Fruit fly (Drosophila melanogaster) whole organism, embryonic: ENCODE measurements around the gene LPCAT.

Experiments used
- CG10267 ChIP-seq: fragments of 200-800 bp; sonication (Bioruptor generic); optimal IDR thresholded peaks from 2 replicates; lab custom pipeline; 2018; ENCODE audit warnings: missing biosample characterization, mild to moderate bottlenecking, missing genetic modification characterization, moderate library complexity
- CG10979 ChIP-seq: fragments of 200-800 bp; sonication (Bioruptor generic); optimal IDR thresholded peaks from 2 replicates; lab custom pipeline; 2018; ENCODE audit warnings: missing biosample characterization, mild to moderate bottlenecking, missing genetic modification characterization, moderate library complexity
- CG11398 ChIP-seq: fragments of 200-800 bp; sonication (Bioruptor generic); optimal IDR thresholded peaks from 2 replicates; lab custom pipeline; 2016; ENCODE audit warnings: missing biosample characterization, missing genetic modification characterization
- CG1233 ChIP-seq: fragments of 200-800 bp; sonication (Bioruptor generic); optimal IDR thresholded peaks from 4 replicates; lab custom pipeline; 2018; ENCODE audit warnings: missing biosample characterization, mild to moderate bottlenecking, missing genetic modification characterization
- CG16779 ChIP-seq: fragments of 200-800 bp; sonication (Bioruptor generic); IDR thresholded peaks from 2 replicates; pipeline ENCODE4 v1.3.6; 2022; ENCODE audit warnings: missing biosample characterization, missing genetic modification characterization
- CG18262 ChIP-seq: fragments of 200-800 bp; optimal IDR thresholded peaks from 3 replicates; lab custom pipeline; 2019; ENCODE audit warnings: missing biosample characterization, mild to moderate bottlenecking, missing genetic modification characterization, moderate library complexity
- CG2712 ChIP-seq: fragments of 200-800 bp; optimal IDR thresholded peaks from 3 replicates; lab custom pipeline; 2019; ENCODE audit warnings: missing biosample characterization, mild to moderate bottlenecking, missing genetic modification characterization, moderate library complexity
- CG30403 ChIP-seq: fragments of 200-800 bp; sonication (Bioruptor generic); optimal IDR thresholded peaks from 3 replicates; lab custom pipeline; 2016; ENCODE audit warnings: missing biosample characterization, missing genetic modification characterization
- CG3065 ChIP-seq: fragments of 200-800 bp; sonication (Bioruptor generic); optimal IDR thresholded peaks from 2 replicates; lab custom pipeline; 2016; ENCODE audit warnings: missing biosample characterization, missing genetic modification characterization
- CG31388 ChIP-seq: fragments of 200-800 bp; sonication (Bioruptor generic); optimal IDR thresholded peaks from 2 replicates; lab custom pipeline; 2016; ENCODE audit warnings: missing biosample characterization, missing genetic modification characterization
- CG3995 ChIP-seq: fragments of 200-800 bp; sonication (Bioruptor generic); optimal IDR thresholded peaks from 3 replicates; lab custom pipeline; 2016; ENCODE audit warnings: missing biosample characterization, missing genetic modification characterization
- CG6689 ChIP-seq: fragments of 200-800 bp; sonication (Bioruptor generic); IDR thresholded peaks from 2 replicates; pipeline ENCODE4 v1.3.6; 2022; ENCODE audit warnings: missing biosample characterization, missing genetic modification characterization
- CG7372 ChIP-seq: fragments of 200-800 bp; sonication (Bioruptor generic); IDR thresholded peaks from 2 replicates; pipeline ENCODE4 v1.3.6; 2022; ENCODE audit warnings: missing biosample characterization, missing genetic modification characterization
- CG7839 ChIP-seq: fragments of 200-800 bp; sonication (Bioruptor generic); optimal IDR thresholded peaks from 3 replicates; lab custom pipeline; 2018; ENCODE audit warnings: missing biosample characterization, mild to moderate bottlenecking, missing genetic modification characterization, moderate library complexity
- CG7928 ChIP-seq: fragments of 200-800 bp; sonication (Bioruptor generic); optimal IDR thresholded peaks from 2 replicates; lab custom pipeline; 2017; ENCODE audit warnings: missing biosample characterization, mild to moderate bottlenecking, missing genetic modification characterization
- CrebB ChIP-seq: fragments of 200-800 bp; sonication (Bioruptor generic); optimal IDR thresholded peaks from 3 replicates; lab custom pipeline; 2018; ENCODE audit warnings: missing biosample characterization, mild to moderate bottlenecking, missing genetic modification characterization
- Dbx ChIP-seq: fragments of 200-800 bp; sonication (Bioruptor generic); IDR thresholded peaks from 3 replicates; pipeline ENCODE4 v1.3.6; 2022; ENCODE audit warnings: missing biosample characterization, missing genetic modification characterization
- Dip2 ChIP-seq: fragments of 200-800 bp; sonication (Bioruptor generic); IDR thresholded peaks from 2 replicates; pipeline ENCODE4 v1.3.6; 2022; ENCODE audit warnings: missing biosample characterization, missing genetic modification characterization
- E2f1 ChIP-seq: fragments of 200-800 bp; sonication (Bioruptor generic); IDR thresholded peaks from 2 replicates; pipeline ENCODE4 v1.3.6; 2022; ENCODE audit warnings: missing biosample characterization, missing genetic modification characterization
- HHEX ChIP-seq: fragments of 200-800 bp; sonication (Bioruptor generic); optimal IDR thresholded peaks from 3 replicates; lab custom pipeline; 2017; ENCODE audit warnings: missing biosample characterization, mild to moderate bottlenecking, missing genetic modification characterization, missing genetic modification reagents
- Lpt ChIP-seq: fragments of >200 bp; optimal IDR thresholded peaks from 2 replicates; lab custom pipeline; 2018; ENCODE audit warnings: missing biosample characterization, missing genetic modification characterization
- MTF-1 ChIP-seq: fragments of 200-800 bp; sonication (Bioruptor generic); optimal IDR thresholded peaks from 2 replicates; lab custom pipeline; 2018; ENCODE audit warnings: missing biosample characterization, mild to moderate bottlenecking, missing genetic modification characterization, borderline replicate concordance
- Max ChIP-seq: fragments of 200-800 bp; sonication (Bioruptor generic); optimal IDR thresholded peaks from 2 replicates; lab custom pipeline; 2016; ENCODE audit warnings: missing biosample characterization, mild to moderate bottlenecking, missing genetic modification characterization
- Meics ChIP-seq: fragments of 200-800 bp; sonication (Bioruptor generic); optimal IDR thresholded peaks from 2 replicates; lab custom pipeline; 2017; ENCODE audit warnings: missing biosample characterization, mild to moderate bottlenecking, missing genetic modification characterization
- Opbp ChIP-seq: fragments of 200-800 bp; sonication (Bioruptor generic); IDR thresholded peaks from 3 replicates; pipeline ENCODE4 v1.3.6; 2022; ENCODE audit warnings: missing biosample characterization, missing genetic modification characterization; ENCODE audit not compliant: partially characterized antibody
- Ravus ChIP-seq: fragments of 200-800 bp; sonication (Bioruptor generic); IDR thresholded peaks from 2 replicates; pipeline ENCODE4 v1.3.6; 2022; ENCODE audit warnings: missing biosample characterization, missing genetic modification characterization
- Sry-β ChIP-seq: fragments of 200-800 bp; sonication (Bioruptor generic); optimal IDR thresholded peaks from 2 replicates; lab custom pipeline; 2018; ENCODE audit warnings: missing biosample characterization, mild to moderate bottlenecking, missing genetic modification characterization, moderate library complexity
- YL-1 ChIP-seq: fragments of 200-800 bp; sonication (Bioruptor generic); optimal IDR thresholded peaks from 3 replicates; lab custom pipeline; 2017; ENCODE audit warnings: missing biosample characterization, mild to moderate bottlenecking, missing genetic modification characterization
- ab ChIP-seq: fragments of 200-800 bp; sonication (Bioruptor generic); optimal IDR thresholded peaks from 2 replicates; lab custom pipeline; 2016; ENCODE audit warnings: missing biosample characterization, missing genetic modification characterization
- bsh ChIP-seq, 2 experiments: fragments of 200-800 bp; sonication (Bioruptor generic); optimal IDR thresholded peaks; 2 replicates each; lab custom pipeline; 2017 to 2018; ENCODE audit warnings: mild to moderate bottlenecking in 2 of 2, missing biosample characterization in 2 of 2, missing genetic modification characterization in 2 of 2, moderate library complexity in 1 of 2
- chif ChIP-seq, 2 experiments: fragments of 200-800 bp; sonication (Bioruptor generic); optimal IDR thresholded peaks; 3 replicates each; lab custom pipeline; 2016; ENCODE audit warnings: missing biosample characterization in 2 of 2, missing genetic modification characterization in 2 of 2
- dysf ChIP-seq: fragments of 200-800 bp; sonication (Bioruptor generic); IDR thresholded peaks from 3 replicates; pipeline ENCODE4 v1.3.6; 2022; ENCODE audit warnings: missing biosample characterization, missing genetic modification characterization
- emc ChIP-seq: fragments of 200-800 bp; sonication (Bioruptor generic); optimal IDR thresholded peaks from 2 replicates; lab custom pipeline; 2016; ENCODE audit warnings: missing biosample characterization, missing genetic modification characterization
- fd96Cb ChIP-seq: fragments of 200-800 bp; sonication (Bioruptor generic); optimal IDR thresholded peaks from 2 replicates; lab custom pipeline; 2018; ENCODE audit warnings: missing biosample characterization, mild to moderate bottlenecking, missing genetic modification characterization, moderate library complexity
- fru ChIP-seq: fragments of >200 bp; optimal IDR thresholded peaks from 2 replicates; lab custom pipeline; 2017
- h ChIP-seq: fragments of >200 bp; optimal IDR thresholded peaks from 2 replicates; lab custom pipeline; 2017
- her ChIP-seq: fragments of 200-800 bp; sonication (Bioruptor generic); optimal IDR thresholded peaks from 2 replicates; lab custom pipeline; 2016; ENCODE audit warnings: missing biosample characterization, missing genetic modification characterization
- hkb ChIP-seq, 2 experiments: fragments of 200-800 bp in 1 of 2; fragments of >200 bp in 1 of 2; sonication (Bioruptor generic) in 1 of 2; IDR thresholded peaks in 1 of 2; optimal IDR thresholded peaks in 1 of 2; 2 replicates each; pipeline versions ENCODE4 v1.3.6 to Lab custom; 2017 to 2022; ENCODE audit warnings: missing biosample characterization in 1 of 2, missing genetic modification characterization in 1 of 2
- inv ChIP-seq: fragments of 200-800 bp; sonication (Bioruptor generic); IDR thresholded peaks from 2 replicates; pipeline ENCODE4 v1.3.6; 2022; ENCODE audit warnings: missing biosample characterization, missing genetic modification characterization; ENCODE audit not compliant: partially characterized antibody
- jumu ChIP-seq: fragments of 200-800 bp; sonication (Bioruptor generic); optimal IDR thresholded peaks from 3 replicates; lab custom pipeline; 2016; ENCODE audit warnings: missing biosample characterization, missing genetic modification characterization
- lola ChIP-seq, 3 experiments: fragments of >200 bp in 2 of 3; fragments of 200-800 bp in 1 of 3; sonication (Bioruptor generic) in 1 of 3; optimal IDR thresholded peaks; 2 replicates each; lab custom pipeline; 2017 to 2019; ENCODE audit warnings: missing biosample characterization in 3 of 3, missing genetic modification characterization in 3 of 3, mild to moderate bottlenecking in 1 of 3, moderate library complexity in 1 of 3
- pita ChIP-seq: fragments of 200-800 bp; sonication (Bioruptor generic); optimal IDR thresholded peaks from 2 replicates; lab custom pipeline; 2017; ENCODE audit warnings: missing biosample characterization, mild to moderate bottlenecking, missing genetic modification characterization
- ro ChIP-seq: fragments of 200-800 bp; sonication (Bioruptor generic); IDR thresholded peaks from 2 replicates; pipeline ENCODE4 v1.3.6; 2022; ENCODE audit warnings: missing biosample characterization, missing genetic modification characterization
- sc ChIP-seq, 3 experiments: fragments of >200 bp in 2 of 3; fragments of 200-800 bp in 1 of 3; sonication (Bioruptor generic) in 1 of 3; optimal IDR thresholded peaks; 2 replicates in 2 of 3; 3 replicates in 1 of 3; lab custom pipeline; 2017; ENCODE audit warnings: mild to moderate bottlenecking in 1 of 3, missing biosample characterization in 1 of 3, missing genetic modification characterization in 1 of 3, missing genetic modification reagents in 1 of 3
- slou ChIP-seq: fragments of 200-800 bp; sonication (Bioruptor generic); optimal IDR thresholded peaks from 3 replicates; lab custom pipeline; 2016; ENCODE audit warnings: missing biosample characterization, missing genetic modification characterization
- stc ChIP-seq: fragments of 200-800 bp; sonication (Bioruptor generic); IDR thresholded peaks from 2 replicates; pipeline ENCODE4 v1.3.6; 2022; ENCODE audit warnings: missing biosample characterization, missing genetic modification characterization
- tll ChIP-seq, 2 experiments: fragments of 200-800 bp in 1 of 2; fragments of >200 bp in 1 of 2; sonication (Bioruptor generic) in 1 of 2; optimal IDR thresholded peaks; 2 replicates each; lab custom pipeline; 2017 to 2019; ENCODE audit warnings: missing biosample characterization in 2 of 2, missing genetic modification characterization in 2 of 2, mild to moderate bottlenecking in 1 of 2, moderate library complexity in 1 of 2
- ttk ChIP-seq: fragments of 200-800 bp; sonication (Bioruptor generic); IDR thresholded peaks from 2 replicates; pipeline ENCODE4 v2.1.2; 2022; ENCODE audit warnings: missing biosample characterization, missing genetic modification characterization

LPCAT gene

dm6 chrX:9553545-9554320 is 26.1 kb downstream of the LPCAT start (continued):
- peak; percentile 92 for TF ChIP-seq CG2712 (tag; lab: Kevin White, UChicago)
- TF ChIP-seq Dip2 (GFP tag; lab: Robert Waterston, UW), result no peak
- peak; percentile 32 for TF ChIP-seq CG11398
- peak; percentile 61 for TF ChIP-seq CG3065 (GFP tag; lab: Kevin White, UChicago)
- TF ChIP-seq E2f1 (GFP tag; lab: Robert Waterston, UW), result peak; percentile 64
- TF ChIP-seq YL-1 (GFP tag; lab: Kevin White, UChicago), result peak; percentile 75
- TF ChIP-seq Max (GFP tag; lab: Kevin White, UChicago), result peak; percentile 89
- peak; percentile 90 for TF ChIP-seq CG30403 (GFP tag; lab: Kevin White, UChicago)
- no peak for TF ChIP-seq sc (optimal IDR thresholded peaks at IDR 0.05; lab: Kevin White, UChicago)
- TF ChIP-seq sc (GFP tag; optimal IDR thresholded peaks at IDR 0.05; lab: Kevin White, UChicago), result peak; percentile 79
- peak; percentile 53 for TF ChIP-seq jumu (GFP tag; lab: Kevin White, UChicago)
- peak; percentile 73 to 81 for TF ChIP-seq chif (GFP tag; optimal IDR thresholded peaks at IDR 0.05; lab: Kevin White, UChicago)
- TF ChIP-seq pita (GFP tag; lab: Kevin White, UChicago), result no peak
- TF ChIP-seq fru (lab: Kevin White, UChicago), result no peak
- peak; percentile 58 for TF ChIP-seq CG7928 (GFP tag; lab: Kevin White, UChicago)
- TF ChIP-seq stc (GFP tag; lab: Robert Waterston, UW), result peak; percentile 85
- TF ChIP-seq Ravus (GFP tag; lab: Robert Waterston, UW), result peak; percentile 52
- TF ChIP-seq ab (GFP tag; lab: Kevin White, UChicago), result peak; percentile 55
- TF ChIP-seq CG10267 (tag; lab: Kevin White, UChicago), result peak; percentile 90
- peak; percentile 88 for TF ChIP-seq CG7372
- no peak for TF ChIP-seq inv (GFP tag; lab: Robert Waterston, UW)
- peak; percentile 63 for TF ChIP-seq MTF-1 (GFP tag; lab: Kevin White, UChicago)
- peak; percentile 87 for TF ChIP-seq CG18262 (tag; lab: Kevin White, UChicago)
- no peak for TF ChIP-seq hkb (optimal IDR thresholded peaks at IDR 0.05; lab: Kevin White, UChicago)
- TF ChIP-seq hkb (GFP tag; IDR thresholded peaks at IDR 0.05; lab: Robert Waterston, UW), result peak; percentile 86
- peak; percentile 90 for TF ChIP-seq CG6689
- peak; percentile 65 for TF ChIP-seq her (GFP tag; lab: Kevin White, UChicago)
- peak; percentile 41 for TF ChIP-seq ro
- TF ChIP-seq ttk (GFP tag; lab: Robert Waterston, UW), result peak; percentile 85
- peak; percentile 88 for TF ChIP-seq Meics (GFP tag; lab: Kevin White, UChicago)
- peak; percentile 65 for TF ChIP-seq slou (GFP tag; lab: Kevin White, UChicago)
- TF ChIP-seq CG16779, result 0 out of 2 replicates have a peak, but pooled peaks have one; percentile 53
- TF ChIP-seq CG1233, result peak; percentile 69
- peak; percentile 51 to 93 for TF ChIP-seq bsh (GFP tag; optimal IDR thresholded peaks at IDR 0.05; lab: Kevin White, UChicago)
- no peak for TF ChIP-seq h
- peak; percentile 91 for TF ChIP-seq dysf (GFP tag; lab: Robert Waterston, UW)
- no peak for TF ChIP-seq Lpt (GFP tag; lab: Kevin White, UChicago)
- TF ChIP-seq fd96Cb (tag; lab: Kevin White, UChicago), result peak; percentile 76
- no peak for TF ChIP-seq tll (GFP tag; optimal IDR thresholded peaks at IDR 0.05; lab: Kevin White, UChicago)
- TF ChIP-seq CG31388, result peak; percentile 56
- peak; percentile 33 for TF ChIP-seq emc (GFP tag; lab: Kevin White, UChicago)
- TF ChIP-seq lola (GFP tag; optimal IDR thresholded peaks at IDR 0.05; lab: Kevin White, UChicago), result peak in 1 of 3 experiments; percentile 84
- peak; percentile 92 for TF ChIP-seq Sry-β
- TF ChIP-seq Dbx, result peak; percentile 86
- peak; percentile 90 for TF ChIP-seq CG7839 (tag; lab: Kevin White, UChicago)
- peak; percentile 63 for TF ChIP-seq CG3995 (GFP tag; lab: Kevin White, UChicago)
- TF ChIP-seq CG10979, result peak; percentile 86
- TF ChIP-seq HHEX (GFP tag; lab: Kevin White, UChicago), result peak; percentile 89
- TF ChIP-seq CrebB (tag; lab: Kevin White, UChicago), result peak; percentile 88
- TF ChIP-seq Opbp (GFP tag; lab: Robert Waterston, UW), result no peak; the same call in 2 of the 3 replicates
